Worm (Caenorhabditis elegans): ENCODE measurements around the gene F54F7.3.

The F54F7.3 gene

DNA sequence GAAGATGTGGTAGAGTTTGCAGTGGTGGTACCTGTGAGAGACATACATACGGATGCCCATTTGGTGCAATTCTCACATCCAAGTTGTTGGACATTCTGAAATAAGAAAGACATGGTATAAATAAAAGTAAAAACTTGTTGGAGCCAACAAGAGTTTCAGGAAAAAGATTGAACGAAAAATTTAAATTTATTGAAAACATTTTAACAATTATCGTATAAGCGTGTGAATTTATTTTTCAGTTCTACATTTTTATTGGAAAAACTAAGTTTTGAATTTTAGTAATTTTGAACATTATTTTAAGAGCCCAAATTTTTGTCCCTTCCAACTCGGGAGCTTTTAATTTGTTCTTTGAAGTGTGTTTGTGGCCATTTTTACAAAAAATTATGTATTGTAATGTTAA is 4.9 kb upstream of the F54F7.3 start, which contains the start of gene F54F7.8:
Gene F54F7.8, minus strand, starts transcription at position 101 of the 400 bp plus-strand sequence.
- TF ChIP-seq F13C5.2 (tag; optimal IDR thresholded peaks at IDR 0.05) (no peak), scrt-1 (GFP tag; IDR thresholded peaks at IDR 0.05) (no peak), hmbx-1 (tag; optimal IDR thresholded peaks at IDR 0.05) (no peak), hmg-4 (GFP tag; optimal IDR thresholded peaks at IDR 0.05) (no peak), ceh-13 (GFP tag; optimal IDR thresholded peaks at IDR 0.05) (no peak), tbx-37 (GFP tag; conservative IDR thresholded peaks at IDR 0.05) (no peak), ama-1 (optimal IDR thresholded peaks at IDR 0.05) (no peak), pes-1 (GFP tag; IDR thresholded peaks at IDR 0.05) (no peak), aly-1 (tag; optimal IDR thresholded peaks at IDR 0.05) (no peak), hnd-1 (tag; optimal IDR thresholded peaks at IDR 0.05) (no peak), B0310.2 (tag; optimal IDR thresholded peaks at IDR 0.05) (no peak)

DNA sequence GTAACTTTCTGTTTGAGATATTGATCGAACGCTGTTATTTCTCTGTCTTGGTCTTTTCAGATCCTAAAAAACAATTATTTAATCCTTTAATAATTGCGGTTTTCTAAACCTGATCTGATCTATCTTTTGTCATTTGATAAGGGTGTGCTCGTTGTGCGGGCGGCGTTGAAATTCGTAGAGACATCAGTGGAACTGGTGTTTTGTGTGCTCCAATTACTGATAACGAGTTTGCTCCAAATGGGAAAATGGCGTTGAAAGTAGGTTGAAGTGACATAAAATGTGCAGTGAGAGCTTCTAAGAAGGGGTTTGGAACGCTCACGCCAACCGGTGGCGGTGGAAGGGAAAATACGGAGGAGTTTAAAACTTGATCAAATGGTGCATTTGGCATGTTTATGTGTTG is 4.5 kb upstream of the F54F7.3 start:
- TF ChIP-seq sea-1 (GFP tag; conservative IDR thresholded peaks at IDR 0.05) = no peak
- no peak for TF ChIP-seq ceh-13 (GFP tag; optimal IDR thresholded peaks at IDR 0.05)
- TF ChIP-seq F13C5.2 (tag; optimal IDR thresholded peaks at IDR 0.05) = no peak
- TF ChIP-seq flt-1 (GFP tag; IDR thresholded peaks at IDR 0.05) = no peak
- no peak for TF ChIP-seq tbx-37 (GFP tag; conservative IDR thresholded peaks at IDR 0.05)
- no peak for TF ChIP-seq hmbx-1 (tag; optimal IDR thresholded peaks at IDR 0.05)
- TF ChIP-seq scrt-1 (GFP tag; IDR thresholded peaks at IDR 0.05) = no peak
- TF ChIP-seq hnd-1 (tag; optimal IDR thresholded peaks at IDR 0.05) = no peak
- no peak for TF ChIP-seq ceh-36 (tag; optimal IDR thresholded peaks at IDR 0.05)
- TF ChIP-seq ets-7 (tag; optimal IDR thresholded peaks at IDR 0.05) = no peak
- TF ChIP-seq aly-1 (tag; optimal IDR thresholded peaks at IDR 0.05) = no peak
- TF ChIP-seq tra-4 (tag; optimal IDR thresholded peaks at IDR 0.05) = no peak
- TF ChIP-seq hmg-4 (GFP tag; optimal IDR thresholded peaks at IDR 0.05) = no peak
- TF ChIP-seq ama-1 (optimal IDR thresholded peaks at IDR 0.05) = no peak
- TF ChIP-seq tbx-11 (GFP tag; IDR thresholded peaks at IDR 0.05) = no peak

DNA sequence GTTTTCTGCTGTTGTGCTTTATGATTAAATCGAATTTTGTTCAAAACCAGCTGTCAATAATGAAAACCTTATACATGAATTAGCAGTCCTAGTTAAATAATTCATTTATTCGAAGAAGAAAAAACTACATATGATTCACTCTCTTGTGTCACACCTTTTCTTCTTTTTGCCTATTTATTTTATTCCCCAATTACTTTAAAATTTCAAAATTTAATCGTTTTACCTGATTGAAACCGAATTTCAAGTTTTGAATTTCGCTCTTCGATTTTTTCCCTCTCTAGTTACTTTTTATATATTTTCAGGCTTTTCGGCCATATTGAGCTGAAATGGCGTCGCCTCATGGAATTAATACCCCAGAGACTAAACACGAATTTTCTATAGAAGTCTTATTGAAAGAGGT is 2.5 kb upstream of the F54F7.3 start, which contains the start of gene xtr-1:
Gene xtr-1, plus strand, starts transcription at position 301 of the 400 bp plus-strand sequence.
- TF ChIP-seq hmg-4 (GFP tag; optimal IDR thresholded peaks at IDR 0.05) = no peak
- TF ChIP-seq sea-1 (GFP tag; conservative IDR thresholded peaks at IDR 0.05) = no peak
- no peak for TF ChIP-seq ceh-36 (tag; optimal IDR thresholded peaks at IDR 0.05)
- no peak for TF ChIP-seq ama-1 (optimal IDR thresholded peaks at IDR 0.05)
- no peak for TF ChIP-seq F13C5.2 (tag; optimal IDR thresholded peaks at IDR 0.05)
- TF ChIP-seq ets-7 (tag; optimal IDR thresholded peaks at IDR 0.05) = no peak
- no peak for TF ChIP-seq tra-4 (tag; optimal IDR thresholded peaks at IDR 0.05)
- no peak for TF ChIP-seq tbx-11 (GFP tag; IDR thresholded peaks at IDR 0.05)

DNA sequence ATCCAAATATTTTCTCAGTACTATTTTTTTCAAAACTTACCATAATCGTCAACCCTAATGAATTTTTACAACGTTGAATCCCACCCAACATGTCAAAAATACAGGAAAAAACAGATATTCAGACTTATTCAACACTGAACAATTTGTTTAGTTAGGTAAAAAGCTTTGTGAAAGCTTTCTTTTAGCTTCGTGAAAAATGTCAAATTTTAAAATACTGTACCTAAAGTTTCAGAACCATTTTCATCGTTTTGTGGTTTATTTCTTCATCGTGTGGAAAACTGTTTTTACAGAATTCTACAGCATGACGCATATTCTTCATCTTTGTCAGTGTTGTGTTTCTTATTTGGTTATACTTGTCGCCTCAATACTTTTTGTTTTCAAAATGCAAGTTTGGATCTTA is 590 bp upstream of the F54F7.3 start, which contains the start of gene F54F7.14:
Gene F54F7.14, plus strand, starts transcription at position 301 of the 400 bp plus-strand sequence.
- TF ChIP-seq hmg-4 (GFP tag; optimal IDR thresholded peaks at IDR 0.05) (no peak), tbx-11 (GFP tag; IDR thresholded peaks at IDR 0.05) (no peak), tra-4 (tag; optimal IDR thresholded peaks at IDR 0.05) (no peak), pes-1 (GFP tag; IDR thresholded peaks at IDR 0.05) (no peak), tbx-37 (GFP tag; conservative IDR thresholded peaks at IDR 0.05) (no peak), flt-1 (GFP tag; IDR thresholded peaks at IDR 0.05) (no peak), hnd-1 (tag; optimal IDR thresholded peaks at IDR 0.05) (no peak), ama-1 (optimal IDR thresholded peaks at IDR 0.05) (no peak), ceh-13 (GFP tag; optimal IDR thresholded peaks at IDR 0.05) (no peak), hmbx-1 (tag; optimal IDR thresholded peaks at IDR 0.05) (no peak), scrt-1 (GFP tag; IDR thresholded peaks at IDR 0.05) (no peak), aly-1 (tag; optimal IDR thresholded peaks at IDR 0.05) (no peak), ceh-36 (tag; optimal IDR thresholded peaks at IDR 0.05) (no peak), ets-7 (tag; optimal IDR thresholded peaks at IDR 0.05) (no peak), F13C5.2 (tag; optimal IDR thresholded peaks at IDR 0.05) (no peak), B0310.2 (tag; optimal IDR thresholded peaks at IDR 0.05) (no peak), sea-1 (GFP tag; conservative IDR thresholded peaks at IDR 0.05) (no peak)

DNA sequence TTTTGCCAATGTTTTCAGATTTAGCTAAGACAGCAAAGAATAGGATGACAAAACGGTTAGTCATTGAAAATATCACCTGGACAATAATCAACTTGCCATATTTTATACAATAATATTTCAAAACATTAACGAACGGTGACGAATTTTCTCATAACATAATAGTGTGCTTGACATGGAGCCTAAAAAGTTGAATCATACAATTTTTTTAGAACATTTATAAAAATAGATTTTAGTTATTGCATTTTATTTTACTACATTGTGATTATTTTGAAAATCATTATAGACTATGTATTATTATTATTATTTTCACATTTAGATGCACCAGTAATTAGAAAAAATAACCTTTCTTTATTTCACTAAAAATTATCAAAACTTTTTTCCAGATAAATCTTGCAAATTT is 1.4 kb downstream of the F54F7.3 start, which contains the start of gene F54F7.9:
Gene F54F7.9, minus strand, starts transcription at position 101 of the 400 bp plus-strand sequence.
- TF ChIP-seq ceh-36 (tag; optimal IDR thresholded peaks at IDR 0.05) = no peak

DNA sequence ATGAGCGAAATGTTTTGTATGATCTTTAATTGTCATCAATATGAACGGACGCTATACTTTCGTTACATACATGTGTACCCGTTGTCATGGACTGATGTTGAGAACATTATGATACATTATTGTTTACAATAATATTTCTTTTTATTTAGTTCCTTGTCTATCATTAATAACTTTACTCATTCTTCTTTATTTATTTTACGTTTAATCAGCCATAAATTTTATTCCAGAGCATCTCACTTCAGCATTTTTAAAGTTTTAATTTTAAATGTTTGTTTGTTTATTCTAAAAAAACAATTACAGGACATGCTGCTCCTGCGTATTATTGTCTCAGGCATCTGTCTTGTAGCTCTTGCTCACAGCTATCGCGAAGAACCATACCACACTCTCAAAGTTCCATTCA is 6.6 kb downstream of the F54F7.3 start, which contains the start of gene F54F7.2:
Gene F54F7.2, plus strand, starts transcription at position 301 of the 400 bp plus-strand sequence.
- no peak for TF ChIP-seq flt-1 (GFP tag; IDR thresholded peaks at IDR 0.05)

DNA sequence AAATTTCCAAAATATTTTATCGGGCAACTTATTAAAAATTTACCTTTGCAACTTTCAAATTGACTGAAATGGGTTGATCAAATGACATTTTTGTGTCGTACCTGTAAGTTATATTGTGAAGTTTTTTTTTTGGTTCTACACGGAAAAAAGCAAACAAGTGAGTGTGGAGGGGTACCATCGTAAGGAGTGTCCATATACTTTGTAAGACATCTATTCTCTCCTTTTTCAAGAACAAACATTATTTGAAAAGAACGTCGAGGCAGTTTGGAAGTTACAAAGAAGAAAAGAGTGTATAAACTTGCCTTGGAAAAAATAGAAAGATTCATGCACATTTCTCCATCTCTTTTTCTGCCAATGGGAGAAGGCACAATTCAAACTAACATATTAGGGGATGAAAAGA is 12.6 kb downstream of the F54F7.3 start, which contains the start of gene taf-7.1:
Gene taf-7.1, minus strand, starts transcription at position 101 of the 400 bp plus-strand sequence.
- TF ChIP-seq ama-1 (optimal IDR thresholded peaks at IDR 0.05) = no peak
- TF ChIP-seq scrt-1 (GFP tag; IDR thresholded peaks at IDR 0.05) = no peak
- no peak for TF ChIP-seq tbx-37 (GFP tag; conservative IDR thresholded peaks at IDR 0.05)
- TF ChIP-seq tra-4 (tag; optimal IDR thresholded peaks at IDR 0.05) = no peak
- TF ChIP-seq hmg-4 (GFP tag; optimal IDR thresholded peaks at IDR 0.05) = no peak
- TF ChIP-seq hmbx-1 (tag; optimal IDR thresholded peaks at IDR 0.05) = no peak
- no peak for TF ChIP-seq hnd-1 (tag; optimal IDR thresholded peaks at IDR 0.05)
- no peak for TF ChIP-seq ets-7 (tag; optimal IDR thresholded peaks at IDR 0.05)
- TF ChIP-seq F13C5.2 (tag; optimal IDR thresholded peaks at IDR 0.05) = no peak
- TF ChIP-seq flt-1 (GFP tag; IDR thresholded peaks at IDR 0.05) = no peak
- no peak for TF ChIP-seq ceh-36 (tag; optimal IDR thresholded peaks at IDR 0.05)
- TF ChIP-seq B0310.2 (tag; optimal IDR thresholded peaks at IDR 0.05) = no peak
- no peak for TF ChIP-seq sea-1 (GFP tag; conservative IDR thresholded peaks at IDR 0.05)
- TF ChIP-seq tbx-11 (GFP tag; IDR thresholded peaks at IDR 0.05) = no peak
- TF ChIP-seq aly-1 (tag; optimal IDR thresholded peaks at IDR 0.05) = no peak
- TF ChIP-seq pes-1 (GFP tag; IDR thresholded peaks at IDR 0.05) = no peak
- TF ChIP-seq ceh-13 (GFP tag; optimal IDR thresholded peaks at IDR 0.05) = no peak

DNA sequence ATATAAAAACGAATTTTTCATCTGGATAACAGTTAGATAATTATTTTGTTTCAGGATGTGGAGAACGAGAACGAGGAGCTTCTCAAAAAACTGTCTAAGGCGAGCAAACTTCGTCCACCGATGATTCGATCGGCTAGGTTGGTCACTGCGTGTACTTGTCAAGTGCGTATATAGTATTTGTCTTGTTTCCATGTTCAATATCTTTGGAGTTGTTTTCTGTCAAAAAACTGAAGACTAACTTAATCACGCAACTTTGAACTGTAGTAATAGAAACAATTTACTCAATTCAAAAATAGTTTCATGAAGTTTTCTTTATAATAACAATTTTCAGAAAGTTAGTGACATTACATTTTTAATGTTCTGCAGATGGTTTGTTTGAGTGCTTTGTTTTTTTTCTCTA is 21.3 kb downstream of the F54F7.3 start:
- no peak for TF ChIP-seq F13C5.2 (tag; optimal IDR thresholded peaks at IDR 0.05)
- no peak for TF ChIP-seq ama-1 (optimal IDR thresholded peaks at IDR 0.05)
- no peak for TF ChIP-seq ceh-36 (tag; optimal IDR thresholded peaks at IDR 0.05)
- TF ChIP-seq hnd-1 (tag; optimal IDR thresholded peaks at IDR 0.05) = no peak
- no peak for TF ChIP-seq B0310.2 (tag; optimal IDR thresholded peaks at IDR 0.05)
- no peak for TF ChIP-seq hmg-4 (GFP tag; optimal IDR thresholded peaks at IDR 0.05)
- no peak for TF ChIP-seq pes-1 (GFP tag; IDR thresholded peaks at IDR 0.05)
- no peak for TF ChIP-seq scrt-1 (GFP tag; IDR thresholded peaks at IDR 0.05)
- no peak for TF ChIP-seq ceh-13 (GFP tag; optimal IDR thresholded peaks at IDR 0.05)
- no peak for TF ChIP-seq tra-4 (tag; optimal IDR thresholded peaks at IDR 0.05)
- no peak for TF ChIP-seq hmbx-1 (tag; optimal IDR thresholded peaks at IDR 0.05)
- TF ChIP-seq ets-7 (tag; optimal IDR thresholded peaks at IDR 0.05) = no peak
- no peak for TF ChIP-seq sea-1 (GFP tag; conservative IDR thresholded peaks at IDR 0.05)
- no peak for TF ChIP-seq aly-1 (tag; optimal IDR thresholded peaks at IDR 0.05)
- no peak for TF ChIP-seq tbx-37 (GFP tag; conservative IDR thresholded peaks at IDR 0.05)
- TF ChIP-seq flt-1 (GFP tag; IDR thresholded peaks at IDR 0.05) = no peak
